Worm (Caenorhabditis elegans) whole organism, late embryonic: ENCODE measurements around the gene H05C05.2.
A peak's percentile ranks its signal among the peaks of the same experiment; 100 is the strongest.

ENCODE experiments used
- C08G9.2 ChIP-seq: sonication (generic microtip); optimal IDR thresholded peaks from 2 replicates; lab custom pipeline; 2016; ENCODE audit warnings: mild to moderate bottlenecking, missing genetic modification characterization, moderate library complexity, missing compliant biosample characterization
- F13H6.1 ChIP-seq: sonication (generic microtip); optimal IDR thresholded peaks from 2 replicates; lab custom pipeline; 2016; ENCODE audit warnings: missing genetic modification characterization, missing compliant biosample characterization
- K02D7.2 ChIP-seq: sonication (generic microtip); optimal IDR thresholded peaks from 2 replicates; lab custom pipeline; 2017; ENCODE audit warnings: mild to moderate bottlenecking, missing genetic modification characterization, missing compliant biosample characterization
- K09A11.1 ChIP-seq: sonication (generic microtip); optimal IDR thresholded peaks from 2 replicates; lab custom pipeline; 2017; ENCODE audit warnings: antibody characterized with exemption, mild to moderate bottlenecking, missing genetic modification characterization, missing compliant biosample characterization; ENCODE audit not compliant: insufficient read depth
- T23F11.4 ChIP-seq: fragments of 200-800 bp; sonication (Bioruptor generic); optimal IDR thresholded peaks from 2 replicates; lab custom pipeline; 2018; ENCODE audit warnings: mild to moderate bottlenecking, missing genetic modification characterization, missing compliant biosample characterization
- Y22D7AL.16 ChIP-seq: sonication (generic microtip); optimal IDR thresholded peaks from 2 replicates; lab custom pipeline; 2016; ENCODE audit warnings: missing genetic modification characterization, missing compliant biosample characterization
- ama-1 ChIP-seq: fragments of 150-350 bp; optimal IDR thresholded peaks from 2 replicates; lab custom pipeline; 2014
- ceh-18 ChIP-seq: sonication (generic microtip); optimal IDR thresholded peaks from 2 replicates; lab custom pipeline; 2016; ENCODE audit warnings: missing genetic modification characterization, missing compliant biosample characterization
- ceh-2 ChIP-seq: sonication (generic microtip); optimal IDR thresholded peaks from 2 replicates; lab custom pipeline; 2016; ENCODE audit warnings: missing genotype, missing genetic modification characterization, missing compliant biosample characterization
- ceh-22 ChIP-seq: sonication (generic microtip); optimal IDR thresholded peaks from 2 replicates; lab custom pipeline; 2017; ENCODE audit warnings: missing biosample characterization, missing genetic modification characterization
- ceh-34 ChIP-seq: sonication (generic microtip); optimal IDR thresholded peaks from 2 replicates; lab custom pipeline; 2016; ENCODE audit warnings: mild to moderate bottlenecking, missing genetic modification characterization, missing compliant biosample characterization
- ceh-45 ChIP-seq: fragments of 200-800 bp; sonication (Bioruptor generic); IDR thresholded peaks from 2 replicates; pipeline ENCODE4 v1.3.6; 2022; ENCODE audit warnings: missing genetic modification reagents, missing genetic modification characterization, missing compliant biosample characterization
- ceh-6 ChIP-seq: fragments of 200-800 bp; sonication (Bioruptor generic); optimal IDR thresholded peaks from 2 replicates; lab custom pipeline; 2018; ENCODE audit warnings: mild to moderate bottlenecking, missing genetic modification characterization, missing compliant biosample characterization
- ceh-9 ChIP-seq: sonication (generic microtip); optimal IDR thresholded peaks from 2 replicates; lab custom pipeline; 2016; ENCODE audit warnings: mild to moderate bottlenecking, missing genetic modification characterization, inconsistent platforms, missing compliant biosample characterization
- che-1 ChIP-seq: sonication (generic microtip); optimal IDR thresholded peaks from 2 replicates; lab custom pipeline; 2016; ENCODE audit warnings: mild to moderate bottlenecking, missing genetic modification characterization, missing compliant biosample characterization
- dmd-4 ChIP-seq: sonication (generic microtip); optimal IDR thresholded peaks from 2 replicates; lab custom pipeline; 2016; ENCODE audit warnings: borderline replicate concordance, missing genetic modification characterization, missing compliant biosample characterization
- elt-2 ChIP-seq: sonication (generic microtip); optimal IDR thresholded peaks from 2 replicates; lab custom pipeline; 2016; ENCODE audit warnings: missing genetic modification reagents, missing genetic modification characterization, missing compliant biosample characterization
- ets-4 ChIP-seq: sonication (generic microtip); optimal IDR thresholded peaks from 2 replicates; lab custom pipeline; 2016; ENCODE audit warnings: missing genetic modification characterization, missing compliant biosample characterization
- eyg-1 ChIP-seq: sonication (generic microtip); optimal IDR thresholded peaks from 2 replicates; lab custom pipeline; 2016; ENCODE audit warnings: missing genotype, missing genetic modification characterization, missing compliant biosample characterization
- fax-1 ChIP-seq: sonication (generic microtip); optimal IDR thresholded peaks from 2 replicates; lab custom pipeline; 2016; ENCODE audit warnings: missing genotype, missing genetic modification characterization, missing compliant biosample characterization
- fkh-6 ChIP-seq: sonication (generic microtip); optimal IDR thresholded peaks from 2 replicates; lab custom pipeline; 2016; ENCODE audit warnings: missing genetic modification characterization, missing compliant biosample characterization
- hlh-13 ChIP-seq: fragments of 200-800 bp; sonication (Bioruptor generic); optimal IDR thresholded peaks from 2 replicates; lab custom pipeline; 2018; ENCODE audit warnings: mild to moderate bottlenecking, missing genetic modification characterization, missing compliant biosample characterization
- hlh-15 ChIP-seq: sonication (generic microtip); optimal IDR thresholded peaks from 2 replicates; lab custom pipeline; 2016; ENCODE audit warnings: missing genetic modification characterization, missing compliant biosample characterization
- hlh-30 ChIP-seq: sonication (generic microtip); optimal IDR thresholded peaks from 2 replicates; lab custom pipeline; 2017; ENCODE audit warnings: antibody characterized with exemption, missing genetic modification characterization, missing compliant biosample characterization; ENCODE audit not compliant: insufficient read depth
- hlh-8 ChIP-seq: sonication (generic microtip); optimal IDR thresholded peaks from 2 replicates; lab custom pipeline; 2016; ENCODE audit warnings: missing genotype, missing genetic modification characterization, missing compliant biosample characterization
- lin-11 ChIP-seq: fragments of 200-800 bp; sonication (Bioruptor generic); optimal IDR thresholded peaks from 2 replicates; lab custom pipeline; 2018; ENCODE audit warnings: mild to moderate bottlenecking, missing genetic modification characterization, missing compliant biosample characterization
- madf-2 ChIP-seq: sonication (generic microtip); optimal IDR thresholded peaks from 2 replicates; lab custom pipeline; 2017; ENCODE audit warnings: missing genetic modification characterization, missing compliant biosample characterization
- mec-3 ChIP-seq: sonication (generic microtip); optimal IDR thresholded peaks from 2 replicates; lab custom pipeline; 2016; ENCODE audit warnings: borderline replicate concordance, missing genetic modification characterization, missing compliant biosample characterization
- nfya-1 ChIP-seq: sonication (generic microtip); optimal IDR thresholded peaks from 2 replicates; lab custom pipeline; 2017; ENCODE audit warnings: missing genetic modification characterization, mild to moderate bottlenecking, missing compliant biosample characterization, antibody characterized with exemption, moderate library complexity
- nhr-232 ChIP-seq: sonication (generic microtip); optimal IDR thresholded peaks from 2 replicates; lab custom pipeline; 2016; ENCODE audit warnings: missing genetic modification characterization, missing compliant biosample characterization
- npax-4 ChIP-seq: sonication (generic microtip); optimal IDR thresholded peaks from 2 replicates; lab custom pipeline; 2016; ENCODE audit warnings: missing genetic modification characterization, missing compliant biosample characterization
- pag-3 ChIP-seq: sonication (generic microtip); optimal IDR thresholded peaks from 2 replicates; lab custom pipeline; 2016; ENCODE audit warnings: missing compliant biosample characterization, missing genetic modification characterization, borderline replicate concordance
- pat-9 ChIP-seq: fragments of 200-800 bp; sonication (Bioruptor generic); optimal IDR thresholded peaks from 2 replicates; lab custom pipeline; 2018; ENCODE audit warnings: mild to moderate bottlenecking, missing genetic modification characterization, moderate library complexity, missing compliant biosample characterization
- pax-1 ChIP-seq: fragments of 150-350 bp; optimal IDR thresholded peaks from 2 replicates; lab custom pipeline; 2014; ENCODE audit warnings: missing biosample characterization, missing genetic modification characterization
- pha-2 ChIP-seq: sonication (generic microtip); optimal IDR thresholded peaks from 2 replicates; lab custom pipeline; 2017; ENCODE audit warnings: mild to moderate bottlenecking, missing genetic modification characterization, missing compliant biosample characterization
- pha-4 ChIP-seq: fragments of 150-350 bp; optimal IDR thresholded peaks from 2 replicates; lab custom pipeline; 2018; ENCODE audit warnings: missing biosample characterization, missing genetic modification reagents, missing genetic modification characterization
- pqm-1 ChIP-seq: sonication (generic microtip); optimal IDR thresholded peaks from 2 replicates; lab custom pipeline; 2016; ENCODE audit warnings: missing genetic modification characterization, missing compliant biosample characterization
- pros-1 ChIP-seq: fragments of 150-350 bp; optimal IDR thresholded peaks from 2 replicates; lab custom pipeline; 2014; ENCODE audit warnings: missing biosample characterization, missing genetic modification reagents, missing genetic modification characterization
- rnt-1 ChIP-seq: sonication (generic microtip); optimal IDR thresholded peaks from 2 replicates; lab custom pipeline; 2016; ENCODE audit warnings: missing genetic modification characterization, missing compliant biosample characterization
- sdc-2 ChIP-seq: sonication (generic microtip); optimal IDR thresholded peaks from 2 replicates; lab custom pipeline; 2016; ENCODE audit warnings: missing genotype, missing genetic modification characterization, missing compliant biosample characterization
- sox-2 ChIP-seq: fragments of 200-800 bp; sonication (Bioruptor generic); IDR thresholded peaks from 2 replicates; pipeline ENCODE4 v1.3.6; 2022; ENCODE audit warnings: missing genetic modification reagents, missing genetic modification characterization, missing compliant biosample characterization
- syd-9 ChIP-seq: sonication (generic microtip); optimal IDR thresholded peaks from 2 replicates; lab custom pipeline; 2016; ENCODE audit warnings: mild to moderate bottlenecking, missing genetic modification characterization, moderate library complexity, missing compliant biosample characterization
- tbx-7 ChIP-seq: sonication (generic microtip); optimal IDR thresholded peaks from 2 replicates; lab custom pipeline; 2016; ENCODE audit warnings: missing genotype, missing genetic modification characterization, missing compliant biosample characterization
- unc-3 ChIP-seq, 2 experiments: fragments of 200-800 bp in 1 of 2; sonication (Bioruptor generic) in 1 of 2; sonication (generic microtip) in 1 of 2; conservative IDR thresholded peaks in 1 of 2; optimal IDR thresholded peaks in 1 of 2; 2 replicates each; pipeline versions ENCODE4 v1.3.6 to Lab custom; 2016 to 2022; ENCODE audit warnings: missing compliant biosample characterization in 2 of 2, missing genetic modification characterization in 2 of 2, missing genetic modification reagents in 1 of 2
- unc-42 ChIP-seq: sonication (generic microtip); optimal IDR thresholded peaks from 2 replicates; lab custom pipeline; 2016; ENCODE audit warnings: missing genotype, missing genetic modification characterization, missing compliant biosample characterization
- unc-55 ChIP-seq: sonication (generic microtip); optimal IDR thresholded peaks from 2 replicates; lab custom pipeline; 2017; ENCODE audit warnings: missing biosample characterization, missing genetic modification reagents, missing genetic modification characterization
- unc-86 ChIP-seq: sonication (generic microtip); optimal IDR thresholded peaks from 2 replicates; lab custom pipeline; 2016; ENCODE audit warnings: missing genetic modification characterization, missing compliant biosample characterization
- ztf-16 ChIP-seq: sonication (generic microtip); optimal IDR thresholded peaks from 2 replicates; lab custom pipeline; 2017; ENCODE audit warnings: missing genetic modification characterization, missing compliant biosample characterization

H05C05.2 gene

ce11 chrIII:2966462-2966861 is 1.0 kb upstream of the H05C05.2 start (continued):
- TF ChIP-seq dmd-4 (tag; lab: Kevin White, UChicago), result no peak
- peak; percentile 28 for TF ChIP-seq unc-86 (tag; lab: Kevin White, UChicago)
- TF ChIP-seq nfya-1 (tag; lab: Kevin White, UChicago), result peak; percentile 72
- no peak for TF ChIP-seq sox-2 (GFP tag; lab: Robert Waterston, UW)
- no peak for TF ChIP-seq hlh-15
- TF ChIP-seq tbx-7 (tag; lab: Kevin White, UChicago), result no peak
- TF ChIP-seq pqm-1 (tag; lab: Kevin White, UChicago), result no peak
- TF ChIP-seq ceh-9 (tag; lab: Kevin White, UChicago), result no peak
- no peak for TF ChIP-seq C08G9.2 (tag; lab: Kevin White, UChicago)
- no peak for TF ChIP-seq ceh-6 (GFP tag; lab: Kevin White, UChicago)
- TF ChIP-seq ztf-16, result no peak
- TF ChIP-seq npax-4 (tag; lab: Kevin White, UChicago), result no peak
- no peak for TF ChIP-seq pag-3 (tag; lab: Kevin White, UChicago)
- TF ChIP-seq pat-9 (tag; lab: Kevin White, UChicago), result no peak
- TF ChIP-seq unc-3 (GFP tag; conservative IDR thresholded peaks at IDR 0.05; lab: Robert Waterston, UW), result 0 out of 2 replicates have a peak, but pooled peaks have one; percentile 22
- TF ChIP-seq unc-3 (tag; optimal IDR thresholded peaks at IDR 0.05; lab: Kevin White, UChicago), result no peak
- TF ChIP-seq lin-11 (tag; lab: Kevin White, UChicago), result no peak
- TF ChIP-seq sdc-2, result no peak
- peak; percentile 45 for TF ChIP-seq unc-55 (GFP tag; lab: Kevin White, UChicago)
- peak; percentile 14 for TF ChIP-seq ets-4 (tag; lab: Kevin White, UChicago)
- no peak for TF ChIP-seq pax-1
- no peak for TF ChIP-seq ama-1 (lab: Kevin White, UChicago)
- no peak for TF ChIP-seq ceh-22
- peak; percentile 46 for TF ChIP-seq rnt-1
- TF ChIP-seq fax-1 (tag; lab: Kevin White, UChicago), result no peak
- TF ChIP-seq pha-2 (tag; lab: Kevin White, UChicago), result no peak
- TF ChIP-seq K09A11.1 (tag; lab: Kevin White, UChicago), result no peak
- no peak for TF ChIP-seq T23F11.4
- TF ChIP-seq F13H6.1 (tag; lab: Kevin White, UChicago), result peak; percentile 66
- TF ChIP-seq syd-9 (tag; lab: Kevin White, UChicago), result no peak
- peak; percentile 43 for TF ChIP-seq ceh-34 (tag; lab: Kevin White, UChicago)
- no peak for TF ChIP-seq Y22D7AL.16 (tag; lab: Kevin White, UChicago)
- TF ChIP-seq ceh-2 (tag; lab: Kevin White, UChicago), result no peak
- TF ChIP-seq elt-2 (tag; lab: Kevin White, UChicago), result no peak
- TF ChIP-seq pha-4 (tag; lab: Kevin White, UChicago), result no peak
- no peak for TF ChIP-seq hlh-8 (tag; lab: Kevin White, UChicago)
- TF ChIP-seq madf-2 (tag; lab: Kevin White, UChicago), result no peak
- no peak for TF ChIP-seq ceh-45 (GFP tag; lab: Robert Waterston, UW)
- TF ChIP-seq nhr-232 (tag; lab: Kevin White, UChicago), result no peak
- no peak for TF ChIP-seq fkh-6 (tag; lab: Kevin White, UChicago)
- TF ChIP-seq che-1 (tag; lab: Kevin White, UChicago), result no peak
- peak; percentile 84 for TF ChIP-seq hlh-30 (tag; lab: Kevin White, UChicago)
- no peak for TF ChIP-seq eyg-1 (tag; lab: Kevin White, UChicago)
- TF ChIP-seq K02D7.2 (tag; lab: Kevin White, UChicago), result no peak
- no peak for TF ChIP-seq mec-3
- TF ChIP-seq pros-1 (tag; lab: Kevin White, UChicago), result no peak
- peak; percentile 75 for TF ChIP-seq unc-42
- TF ChIP-seq ceh-18 (tag; lab: Kevin White, UChicago), result peak; percentile 77
- TF ChIP-seq hlh-13 (GFP tag; lab: Kevin White, UChicago), result no peak
